Worm (Caenorhabditis elegans): ENCODE data around the gene nono-1.

The nono-1 gene

ce11 chrIII:5931433-5931994, 26.5 kb downstream of the nono-1 start, which contains the start of gene EGAP1.5:
Gene EGAP1.5 (plus strand): TSS chrIII:5931721.
- no peak for TF ChIP-seq elt-2 (tag; optimal IDR thresholded peaks at IDR 0.05)
- no peak for TF ChIP-seq zip-5 (tag; optimal IDR thresholded peaks at IDR 0.05)
- peak; percentile 28 for TF ChIP-seq pat-9 (tag; optimal IDR thresholded peaks at IDR 0.05)
- no peak for TF ChIP-seq syd-9 (tag; optimal IDR thresholded peaks at IDR 0.05)
- TF ChIP-seq ceh-34 (tag; optimal IDR thresholded peaks at IDR 0.05) = peak; percentile 37
- no peak for TF ChIP-seq fkh-6 (tag; optimal IDR thresholded peaks at IDR 0.05)

ce11 chrIII:5930659-5931058, 27.4 kb downstream of the nono-1 start:
- TF ChIP-seq ceh-24 (tag; optimal IDR thresholded peaks at IDR 0.05) (no peak), pqm-1 (tag; optimal IDR thresholded peaks at IDR 0.05) (no peak), pag-3 (tag; optimal IDR thresholded peaks at IDR 0.05; ENCODE audit: borderline replicate concordance) (no peak), rnt-1 (tag; optimal IDR thresholded peaks at IDR 0.05) (peak; percentile 0), ceh-18 (tag; optimal IDR thresholded peaks at IDR 0.05) (no peak), syd-9 (tag; optimal IDR thresholded peaks at IDR 0.05) (no peak), unc-86 (tag; optimal IDR thresholded peaks at IDR 0.05) (no peak), dve-1 (tag; optimal IDR thresholded peaks at IDR 0.05) (no peak), hlh-8 (tag; optimal IDR thresholded peaks at IDR 0.05) (peak; percentile 25), unc-55 (GFP tag; optimal IDR thresholded peaks at IDR 0.05) (peak; percentile 26)

- TF ChIP-seq unc-42 (tag; optimal IDR thresholded peaks at IDR 0.05) = peak; percentile 26
- TF ChIP-seq unc-86 (tag; optimal IDR thresholded peaks at IDR 0.05) = no peak
Measured at ce11 chrIII:5925724-5926123, 32.3 kb downstream of the nono-1 start, which contains the start of the genes dnc-2 and bcl-7. Gene dnc-2 (minus strand): TSS chrIII:5925756. Gene bcl-7 (plus strand): TSS chrIII:5926086.

ce11 chrIII:5922236-5922635, 35.8 kb downstream of the nono-1 start:
- no peak for TF ChIP-seq ets-4 (tag; optimal IDR thresholded peaks at IDR 0.05)
- no peak for TF ChIP-seq sox-4 (tag; optimal IDR thresholded peaks at IDR 0.05)
- no peak for TF ChIP-seq ama-1 (optimal IDR thresholded peaks at IDR 0.05)
- TF ChIP-seq sdc-2 (tag; optimal IDR thresholded peaks at IDR 0.05) = no peak
- no peak for TF ChIP-seq rnt-1 (tag; optimal IDR thresholded peaks at IDR 0.05)
- no peak for TF ChIP-seq ceh-45 (GFP tag; IDR thresholded peaks at IDR 0.05)
- TF ChIP-seq pha-2 (tag; optimal IDR thresholded peaks at IDR 0.05) = no peak
- TF ChIP-seq odd-2 (tag; optimal IDR thresholded peaks at IDR 0.05) = no peak
- no peak for TF ChIP-seq C38D4.7 (GFP tag; optimal IDR thresholded peaks at IDR 0.05)
- TF ChIP-seq pqm-1 (tag; optimal IDR thresholded peaks at IDR 0.05) = no peak
- no peak for TF ChIP-seq ceh-31 (tag; optimal IDR thresholded peaks at IDR 0.05)
- no peak for TF ChIP-seq hlh-13 (GFP tag; optimal IDR thresholded peaks at IDR 0.05)
- no peak for TF ChIP-seq ceh-24 (tag; optimal IDR thresholded peaks at IDR 0.05)
- TF ChIP-seq zip-5 (tag; optimal IDR thresholded peaks at IDR 0.05) = no peak
- no peak for TF ChIP-seq nhr-232 (tag; optimal IDR thresholded peaks at IDR 0.05)
- TF ChIP-seq pag-3 (tag; optimal IDR thresholded peaks at IDR 0.05; ENCODE audit: borderline replicate concordance) = no peak
- no peak for TF ChIP-seq ceh-19 (GFP tag; optimal IDR thresholded peaks at IDR 0.05)
- no peak for TF ChIP-seq tbx-7 (tag; optimal IDR thresholded peaks at IDR 0.05)
- no peak for TF ChIP-seq ceh-14 (tag; optimal IDR thresholded peaks at IDR 0.05)

- TF ChIP-seq nhr-232 (tag; optimal IDR thresholded peaks at IDR 0.05) (no peak), elt-2 (tag; optimal IDR thresholded peaks at IDR 0.05) (peak; percentile 14)
Measured at ce11 chrIII:5921067-5921678, 36.9 kb downstream of the nono-1 start.

- TF ChIP-seq hlh-6 (tag; optimal IDR thresholded peaks at IDR 0.05) = no peak
Measured at ce11 chrIII:5919799-5920387, 38.2 kb downstream of the nono-1 start, which contains the start of the genes tdo-2 and C28H8.2. Gene tdo-2 (minus strand): TSS chrIII:5919955. Gene C28H8.2 (plus strand): TSS chrIII:5920322.
